Worm (Caenorhabditis elegans) whole organism, late embryonic: ENCODE results near the gene C30H6.5.

Experiments used
- ama-1 ChIP-seq: fragments of 150-350 bp; optimal IDR thresholded peaks from 2 replicates; lab custom pipeline; 2014
- ceh-24 ChIP-seq: sonication (generic microtip); optimal IDR thresholded peaks from 2 replicates; lab custom pipeline; 2016; ENCODE audit warnings: mild to moderate bottlenecking, missing genetic modification characterization, missing compliant biosample characterization
- ceh-31 ChIP-seq: sonication (generic microtip); optimal IDR thresholded peaks from 2 replicates; lab custom pipeline; 2016; ENCODE audit warnings: missing genetic modification characterization, missing compliant biosample characterization
- ceh-9 ChIP-seq: sonication (generic microtip); optimal IDR thresholded peaks from 2 replicates; lab custom pipeline; 2016; ENCODE audit warnings: mild to moderate bottlenecking, missing genetic modification characterization, inconsistent platforms, missing compliant biosample characterization
- dmd-4 ChIP-seq: sonication (generic microtip); optimal IDR thresholded peaks from 2 replicates; lab custom pipeline; 2016; ENCODE audit warnings: borderline replicate concordance, missing genetic modification characterization, missing compliant biosample characterization
- dve-1 ChIP-seq: sonication (generic microtip); optimal IDR thresholded peaks from 2 replicates; lab custom pipeline; 2017; ENCODE audit warnings: antibody characterized with exemption, mild to moderate bottlenecking, missing genetic modification characterization, missing compliant biosample characterization
- lin-11 ChIP-seq: fragments of 200-800 bp; sonication (Bioruptor generic); optimal IDR thresholded peaks from 2 replicates; lab custom pipeline; 2018; ENCODE audit warnings: mild to moderate bottlenecking, missing genetic modification characterization, missing compliant biosample characterization
- nfya-1 ChIP-seq: sonication (generic microtip); optimal IDR thresholded peaks from 2 replicates; lab custom pipeline; 2017; ENCODE audit warnings: missing genetic modification characterization, mild to moderate bottlenecking, missing compliant biosample characterization, antibody characterized with exemption, moderate library complexity
- pha-4 ChIP-seq: fragments of 150-350 bp; optimal IDR thresholded peaks from 2 replicates; lab custom pipeline; 2018; ENCODE audit warnings: missing biosample characterization, missing genetic modification reagents, missing genetic modification characterization
- pqm-1 ChIP-seq: sonication (generic microtip); optimal IDR thresholded peaks from 2 replicates; lab custom pipeline; 2016; ENCODE audit warnings: missing genetic modification characterization, missing compliant biosample characterization

ce11 chrIV:17331100-17331577, 40.4 kb upstream of the C30H6.5 start, which contains the start of gene C49C3.6:
- TF ChIP-seq lin-11 (tag; lab: Kevin White, UChicago) = no peak
- TF ChIP-seq nfya-1 (tag; lab: Kevin White, UChicago) = no peak
- no peak for TF ChIP-seq ceh-31 (tag; lab: Kevin White, UChicago)
- TF ChIP-seq ceh-24 (tag; lab: Kevin White, UChicago) = no peak
- no peak for TF ChIP-seq ama-1
- no peak for TF ChIP-seq dve-1
- TF ChIP-seq dmd-4 (tag; lab: Kevin White, UChicago) = no peak
- TF ChIP-seq pha-4 (tag; lab: Kevin White, UChicago) = no peak
- TF ChIP-seq ceh-9 = no peak
- no peak for TF ChIP-seq pqm-1
